Worm (Caenorhabditis elegans): ENCODE measurements around the gene ani-2.

ce11 chrII:6345195-6346158 is 19.7 kb downstream of the ani-2 start, which contains the start of gene C32D5.8:
- TF ChIP-seq ama-1 (optimal IDR thresholded peaks at IDR 0.05) (no peak), ceh-13 (GFP tag; optimal IDR thresholded peaks at IDR 0.05) (no peak), ets-7 (tag; optimal IDR thresholded peaks at IDR 0.05) (no peak), aly-1 (tag; optimal IDR thresholded peaks at IDR 0.05) (no peak), flt-1 (GFP tag; IDR thresholded peaks at IDR 0.05) (no peak), scrt-1 (GFP tag; IDR thresholded peaks at IDR 0.05) (no peak), hmg-4 (GFP tag; optimal IDR thresholded peaks at IDR 0.05) (no peak), ceh-36 (tag; optimal IDR thresholded peaks at IDR 0.05) (no peak), tbx-37 (GFP tag; conservative IDR thresholded peaks at IDR 0.05) (no peak), tra-4 (tag; optimal IDR thresholded peaks at IDR 0.05) (no peak), hnd-1 (tag; optimal IDR thresholded peaks at IDR 0.05) (no peak), B0310.2 (tag; optimal IDR thresholded peaks at IDR 0.05) (no peak)

All from whole organism, early embryonic.